Worm (Caenorhabditis elegans) whole organism, L1 larva: ENCODE data around the gene C14A6.12.

Source experiments
- ces-1 ChIP-seq: fragments of 150-350 bp; optimal IDR thresholded peaks from 2 replicates; lab custom pipeline; 2014; ENCODE audit warnings: missing biosample characterization, missing genetic modification reagents, missing genetic modification characterization
- jun-1 ChIP-seq: fragments of 150-350 bp; optimal IDR thresholded peaks from 2 replicates; lab custom pipeline; 2014; ENCODE audit warnings: missing biosample characterization, missing genetic modification reagents, missing genetic modification characterization
- nhr-77 ChIP-seq: fragments of 150-350 bp; optimal IDR thresholded peaks from 2 replicates; lab custom pipeline; 2014; ENCODE audit warnings: missing biosample characterization, missing genetic modification characterization
- unc-98 ChIP-seq: fragments of 200-800 bp; sonication (Bioruptor generic); IDR thresholded peaks from 2 replicates; pipeline ENCODE4 v1.3.6; 2022; ENCODE audit warnings: missing genetic modification characterization, missing compliant biosample characterization
- zag-1 ChIP-seq: fragments of 150-350 bp; optimal IDR thresholded peaks from 2 replicates; lab custom pipeline; 2014; ENCODE audit warnings: missing biosample characterization, missing genetic modification characterization

DNA sequence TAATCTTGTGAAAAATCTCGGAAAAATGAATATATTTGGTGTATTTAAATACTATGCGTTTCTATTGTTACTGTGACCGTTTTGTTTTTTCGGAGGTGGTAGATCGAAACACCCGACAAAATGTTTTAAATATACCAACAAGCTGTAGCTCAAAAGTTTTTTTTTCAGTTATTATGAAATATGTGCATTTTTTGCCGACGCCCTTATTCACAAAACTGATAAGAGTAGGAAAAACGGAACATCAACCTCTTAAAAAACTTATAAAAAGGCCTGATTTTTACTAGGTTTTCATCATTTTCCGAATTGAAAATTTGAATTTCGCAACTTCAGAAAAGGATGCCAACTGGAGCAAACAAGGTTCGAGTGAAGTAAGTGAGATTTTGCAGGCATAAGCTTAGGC is 19.0 kb downstream of the C14A6.12 start, which contains the start of gene Y37H2A.14:
- TF ChIP-seq ces-1, result no peak
- TF ChIP-seq jun-1 (tag; lab: Kevin White, UChicago), result no peak
- TF ChIP-seq zag-1 (tag; lab: Kevin White, UChicago), result no peak
- no peak for TF ChIP-seq nhr-77 (tag; lab: Kevin White, UChicago)
- no peak for TF ChIP-seq unc-98
